Fruit fly (Drosophila melanogaster): ENCODE results near the gene TotE.

TotE gene

DNA sequence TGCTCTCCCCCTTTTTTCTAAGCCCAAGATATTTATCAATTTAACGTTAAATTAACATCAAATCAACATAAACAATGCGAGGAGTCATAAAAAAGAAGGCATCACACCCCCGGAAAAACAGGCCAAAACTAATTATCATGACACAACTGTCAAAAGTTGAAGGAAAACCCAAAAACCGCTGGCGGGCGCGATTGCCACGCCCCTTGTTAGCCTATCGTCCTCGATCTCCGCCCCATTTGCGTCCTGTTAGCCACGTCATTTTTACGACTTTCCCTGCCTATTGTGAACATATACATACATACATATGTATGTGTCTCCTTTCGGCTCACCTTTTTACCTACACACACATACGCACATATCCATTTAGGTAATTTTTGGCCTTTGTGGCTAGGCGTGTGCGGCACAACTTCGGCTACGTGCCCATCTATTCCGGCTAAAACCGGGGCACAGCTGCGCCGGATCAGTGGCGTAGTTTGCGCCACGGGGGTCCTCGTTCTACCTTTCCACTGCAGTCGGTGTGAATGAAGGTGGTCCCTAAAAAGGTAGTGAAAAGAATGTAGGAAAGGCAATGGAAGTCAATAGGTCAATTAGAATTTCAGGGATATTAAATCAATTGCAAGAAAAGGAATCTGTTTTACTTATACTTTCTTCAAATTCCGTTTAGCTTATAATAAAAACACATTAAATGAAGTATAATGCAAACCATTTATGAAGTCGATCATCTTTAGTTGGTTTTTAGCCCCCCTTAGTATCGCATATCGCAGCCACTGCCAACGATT lies 46.6 kb downstream of the TotE start (continued):
- TF ChIP-seq ro (GFP tag; IDR thresholded peaks at IDR 0.05): no peak
- TF ChIP-seq sob (GFP tag; IDR thresholded peaks at IDR 0.05): no peak
- TF ChIP-seq grau (tag; optimal IDR thresholded peaks at IDR 0.05): peak; percentile 64
- no peak for TF ChIP-seq Stat92E (GFP tag; optimal IDR thresholded peaks at IDR 0.05)
- no peak for TF ChIP-seq gsb (GFP tag; IDR thresholded peaks at IDR 0.05)
- TF ChIP-seq Deaf1 (tag; optimal IDR thresholded peaks at IDR 0.05): peak; percentile 0
- no peak for TF ChIP-seq ERR (GFP tag; optimal IDR thresholded peaks at IDR 0.05)
- no peak for TF ChIP-seq CG1792 (GFP tag; optimal IDR thresholded peaks at IDR 0.05)
- no peak for TF ChIP-seq abd-A (tag; optimal IDR thresholded peaks at IDR 0.05)
- TF ChIP-seq Lim3 (GFP tag; IDR thresholded peaks at IDR 0.05): no peak
- no peak for TF ChIP-seq CG5180 (GFP tag; optimal IDR thresholded peaks at IDR 0.05)
- TF ChIP-seq D (optimal IDR thresholded peaks at IDR 0.05): no peak
- TF ChIP-seq D (GFP tag; optimal IDR thresholded peaks at IDR 0.05): peak; percentile 30
- peak; percentile 37 for TF ChIP-seq Blimp-1 (GFP tag; optimal IDR thresholded peaks at IDR 0.05)
- TF ChIP-seq dmrt99B (tag; optimal IDR thresholded peaks at IDR 0.05): peak; percentile 71
- no peak for TF ChIP-seq CG14860 (GFP tag; IDR thresholded peaks at IDR 0.05; ENCODE audit: partially characterized antibody)
- peak; percentile 60 for TF ChIP-seq cg (GFP tag; optimal IDR thresholded peaks at IDR 0.05)
- no peak for TF ChIP-seq CG18011 (GFP tag; optimal IDR thresholded peaks at IDR 0.05)
- TF ChIP-seq CG9932 (GFP tag; IDR thresholded peaks at IDR 0.05): peak; percentile 39; the same call in 1 of the 2 replicates
- peak; percentile 69 for TF ChIP-seq CG7839 (tag; optimal IDR thresholded peaks at IDR 0.05)
- no peak; the same call in none of the 2 replicates for TF ChIP-seq stc (GFP tag; IDR thresholded peaks at IDR 0.05)
- TF ChIP-seq Dp (GFP tag; optimal IDR thresholded peaks at IDR 0.05): no peak
- peak; percentile 32 for TF ChIP-seq nmo (GFP tag; optimal IDR thresholded peaks at IDR 0.05)
- peak; percentile 46 for TF ChIP-seq CG12659 (GFP tag; optimal IDR thresholded peaks at IDR 0.05)
- no peak for TF ChIP-seq mirr (GFP tag; optimal IDR thresholded peaks at IDR 0.05)
- no peak for TF ChIP-seq CG6683 (GFP tag; optimal IDR thresholded peaks at IDR 0.05)
- TF ChIP-seq pzg (GFP tag; optimal IDR thresholded peaks at IDR 0.05): no peak
- TF ChIP-seq Six4 (GFP tag; optimal IDR thresholded peaks at IDR 0.05): peak; percentile 22
- TF ChIP-seq vnd (GFP tag; IDR thresholded peaks at IDR 0.05; ENCODE audit: partially characterized antibody): no peak
- no peak for TF ChIP-seq pan (optimal IDR thresholded peaks at IDR 0.05)
- no peak for TF ChIP-seq pan (GFP tag; optimal IDR thresholded peaks at IDR 0.05 in 1 of 2, IDR thresholded peaks at IDR 0.05 in 1 of 2)
- TF ChIP-seq Usf (GFP tag; optimal IDR thresholded peaks at IDR 0.05): peak; percentile 22
- peak; percentile 41 for TF ChIP-seq az2 (GFP tag; optimal IDR thresholded peaks at IDR 0.05)
- TF ChIP-seq CG12104 (GFP tag; optimal IDR thresholded peaks at IDR 0.05): no peak
- TF ChIP-seq CG7987 (GFP tag; optimal IDR thresholded peaks at IDR 0.05): no peak
- TF ChIP-seq wdn (GFP tag; IDR thresholded peaks at IDR 0.05): no peak
- TF ChIP-seq HHEX (GFP tag; optimal IDR thresholded peaks at IDR 0.05): peak; percentile 27
- no peak for TF ChIP-seq zfh1 (GFP tag; IDR thresholded peaks at IDR 0.05)
- TF ChIP-seq YL-1 (GFP tag; optimal IDR thresholded peaks at IDR 0.05): no peak
- TF ChIP-seq Nf-YB (GFP tag; optimal IDR thresholded peaks at IDR 0.05): no peak
- no peak for TF ChIP-seq CG14050 (GFP tag; IDR thresholded peaks at IDR 0.05)
- peak; percentile 21 for TF ChIP-seq jing (GFP tag; optimal IDR thresholded peaks at IDR 0.05)
- TF ChIP-seq CG11560 (tag; IDR thresholded peaks at IDR 0.05): no peak
- peak; percentile 16; the same call in 1 of the 2 replicates for TF ChIP-seq vvl (GFP tag; IDR thresholded peaks at IDR 0.05)
- peak; percentile 59 for TF ChIP-seq CG10209 (GFP tag; optimal IDR thresholded peaks at IDR 0.05)
- no peak for TF ChIP-seq schlank (tag; optimal IDR thresholded peaks at IDR 0.05)
- no peak for TF ChIP-seq CG32767 (GFP tag; IDR thresholded peaks at IDR 0.05)
- TF ChIP-seq CG3838 (GFP tag; optimal IDR thresholded peaks at IDR 0.05): no peak
- peak; percentile 34 for TF ChIP-seq CG13775 (GFP tag; optimal IDR thresholded peaks at IDR 0.05)

Data from whole organism, embryonic.